Worm (Caenorhabditis elegans) whole organism, L1 larva: ENCODE data around the gene fbxb-21.
"Not testable (repeated sequence)": the region's sequence is repeated elsewhere in the genome, so short reads cannot be mapped to it uniquely, and the experiment has no call there.

Source experiments
- dpl-1 ChIP-seq, 3 experiments: fragments of 150-350 bp in 2 of 3; sonication (generic microtip) in 1 of 3; optimal IDR thresholded peaks; 2 replicates each; lab custom pipeline; 2014 to 2017; ENCODE audit warnings: missing biosample characterization in 3 of 3, missing genetic modification characterization in 3 of 3, missing genetic modification reagents in 3 of 3
- egl-13 ChIP-seq: sonication (generic microtip); optimal IDR thresholded peaks from 2 replicates; lab custom pipeline; 2016; ENCODE audit warnings: missing genotype, missing genetic modification reagents, missing genetic modification characterization, missing compliant biosample characterization
- elt-2 ChIP-seq: sonication (generic microtip); optimal IDR thresholded peaks from 2 replicates; lab custom pipeline; 2016; ENCODE audit warnings: missing genetic modification characterization, mild to moderate bottlenecking, inconsistent platforms, missing compliant biosample characterization, missing genetic modification reagents
- lir-3 ChIP-seq: sonication (generic microtip); optimal IDR thresholded peaks from 2 replicates; lab custom pipeline; 2016; ENCODE audit warnings: mild to moderate bottlenecking, missing genetic modification characterization, moderate library complexity, missing compliant biosample characterization; ENCODE audit not compliant: poor library complexity
- mdl-1 ChIP-seq, 2 experiments: fragments of 150-350 bp; optimal IDR thresholded peaks; 2 replicates each; lab custom pipeline; 2014 to 2017; ENCODE audit warnings: missing biosample characterization in 2 of 2, missing genetic modification characterization in 2 of 2, inconsistent platforms in 1 of 2
- nhr-12 ChIP-seq: sonication (generic microtip); optimal IDR thresholded peaks from 2 replicates; lab custom pipeline; 2017; ENCODE audit warnings: missing biosample characterization, missing genetic modification characterization
- nhr-237 ChIP-seq: fragments of 150-350 bp; optimal IDR thresholded peaks from 2 replicates; lab custom pipeline; 2014; ENCODE audit warnings: missing biosample characterization, missing genetic modification characterization
- nhr-77 ChIP-seq: fragments of 150-350 bp; optimal IDR thresholded peaks from 2 replicates; lab custom pipeline; 2014; ENCODE audit warnings: missing biosample characterization, missing genetic modification characterization
- unc-62 ChIP-seq: fragments of 150-350 bp; optimal IDR thresholded peaks from 2 replicates; lab custom pipeline; 2014; ENCODE audit warnings: missing biosample characterization, missing genetic modification reagents, missing genetic modification characterization
- ztf-11 ChIP-seq, 2 experiments: sonication (generic microtip); optimal IDR thresholded peaks; 2 replicates each; lab custom pipeline; 2016 to 2017; ENCODE audit warnings: missing genetic modification characterization in 2 of 2, missing biosample characterization in 1 of 2, missing compliant biosample characterization in 1 of 2

- not testable (repeated sequence) for TF ChIP-seq nhr-77 (tag; lab: Kevin White, UChicago); ztf-11 (tag; optimal IDR thresholded peaks at IDR 0.05; lab: Kevin White, UChicago); dpl-1 (GFP tag; optimal IDR thresholded peaks at IDR 0.05; lab: Kevin White, UChicago); nhr-237 (tag; lab: Kevin White, UChicago); lir-3; egl-13; elt-2 (tag; lab: Kevin White, UChicago); unc-62 (GFP tag; lab: Kevin White, UChicago); mdl-1 (tag; optimal IDR thresholded peaks at IDR 0.05; lab: Kevin White, UChicago); nhr-12 (tag; lab: Kevin White, UChicago)
Observed at ce11 chrII:1633490-1633889, 15.2 kb downstream of the fbxb-21 start, which contains the start of gene C08E3.1.
